Fruit fly (Drosophila melanogaster): Measurements from ENCODE around the gene Pi4KIIIalpha.

- TF ChIP-seq toe (GFP tag; optimal IDR thresholded peaks at IDR 0.05) (no peak), CG5204 (GFP tag; optimal IDR thresholded peaks at IDR 0.05) (no peak), kay (GFP tag; ENCODE audit: borderline replicate concordance) (no peak), bab1 (GFP tag; optimal IDR thresholded peaks at IDR 0.05) (no peak)
These were observed 44.1 kb upstream of the Pi4KIIIalpha start, which contains the start of the genes Vha36-3 and AANATL7 for dm6 chrX:2580319-2581008.
